Worm (Caenorhabditis elegans): ENCODE data around the gene nhr-97.

ce11 chrIV:9811487-9811886 is 54.0 kb downstream of the nhr-97 start:
- TF ChIP-seq daf-12 (tag; optimal IDR thresholded peaks at IDR 0.05) (no peak), ama-1 (optimal IDR thresholded peaks at IDR 0.05) (no peak), nhr-76 (tag; optimal IDR thresholded peaks at IDR 0.05) (no peak), dmd-8 (GFP tag; IDR thresholded peaks at IDR 0.05) (no peak), mxl-2 (GFP tag; conservative IDR thresholded peaks at IDR 0.05) (no peak), egl-27 (tag; optimal IDR thresholded peaks at IDR 0.05) (no peak), unc-62 (GFP tag; optimal IDR thresholded peaks at IDR 0.05 in 1 of 2) (no peak), unc-62 (tag; optimal IDR thresholded peaks at IDR 0.05) (no peak), pqm-1 (tag; optimal IDR thresholded peaks at IDR 0.05) (no peak), T20F7.1 (GFP tag; optimal IDR thresholded peaks at IDR 0.05) (no peak), snpc-4 (tag; optimal IDR thresholded peaks at IDR 0.05) (no peak), nhr-28 (tag; optimal IDR thresholded peaks at IDR 0.05) (no peak), lin-13 (GFP tag; optimal IDR thresholded peaks at IDR 0.05) (no peak), nhr-102 (tag; optimal IDR thresholded peaks at IDR 0.05) (no peak)
